Fruit fly (Drosophila melanogaster) whole organism, embryonic: ENCODE data around the gene CG15199.
A peak's percentile ranks its signal among the peaks of the same experiment; 100 is the strongest.

Experiments used
- Adf1 ChIP-seq: fragments of 200-800 bp; sonication (Bioruptor generic); IDR thresholded peaks from 2 replicates; pipeline ENCODE4 v1.3.6; 2022; ENCODE audit warnings: missing biosample characterization, missing genetic modification characterization
- Asciz ChIP-seq: fragments of 200-800 bp; sonication (Bioruptor generic); optimal IDR thresholded peaks from 2 replicates; lab custom pipeline; 2017; ENCODE audit warnings: missing biosample characterization, mild to moderate bottlenecking, missing genetic modification characterization, missing genetic modification reagents
- CG10366 ChIP-seq: fragments of 200-800 bp; sonication (Bioruptor generic); IDR thresholded peaks from 2 replicates; pipeline ENCODE4 v1.3.6; 2022; ENCODE audit warnings: missing biosample characterization, missing genetic modification characterization
- CG10959 ChIP-seq: fragments of 200-800 bp; sonication (Bioruptor generic); IDR thresholded peaks from 2 replicates; pipeline ENCODE4 v1.3.6; 2022; ENCODE audit warnings: missing biosample characterization, missing genetic modification characterization
- CG13123 ChIP-seq: fragments of 200-800 bp; sonication (Bioruptor generic); optimal IDR thresholded peaks from 2 replicates; lab custom pipeline; 2016; ENCODE audit warnings: missing biosample characterization, missing genetic modification characterization
- CG13287 ChIP-seq: fragments of 200-800 bp; sonication (Bioruptor generic); IDR thresholded peaks from 2 replicates; pipeline ENCODE4 v1.3.6; 2022; ENCODE audit warnings: missing biosample characterization, missing genetic modification characterization; ENCODE audit not compliant: partially characterized antibody
- CG13296 ChIP-seq: fragments of 200-800 bp; sonication (Bioruptor generic); optimal IDR thresholded peaks from 3 replicates; lab custom pipeline; 2018; ENCODE audit warnings: missing biosample characterization, mild to moderate bottlenecking, missing genetic modification characterization
- CG15011 ChIP-seq: fragments of 200-800 bp; sonication (Bioruptor generic); optimal IDR thresholded peaks from 3 replicates; lab custom pipeline; 2018; ENCODE audit warnings: missing biosample characterization, mild to moderate bottlenecking, missing genetic modification characterization
- CG15696 ChIP-seq: fragments of 200-800 bp; sonication (Bioruptor generic); optimal IDR thresholded peaks from 2 replicates; lab custom pipeline; 2019; ENCODE audit warnings: missing biosample characterization, mild to moderate bottlenecking, missing genetic modification characterization, moderate library complexity
- CG17186 ChIP-seq: fragments of 200-800 bp; sonication (Bioruptor generic); optimal IDR thresholded peaks from 3 replicates; lab custom pipeline; 2017; ENCODE audit warnings: missing biosample characterization, missing genetic modification reagents, missing genetic modification characterization
- CG17385 ChIP-seq: fragments of 200-800 bp; sonication (Bioruptor generic); optimal IDR thresholded peaks from 3 replicates; lab custom pipeline; 2018; ENCODE audit warnings: missing biosample characterization, mild to moderate bottlenecking, missing genetic modification characterization
- CG3163 ChIP-seq: fragments of 200-800 bp; sonication (Bioruptor generic); optimal IDR thresholded peaks from 3 replicates; lab custom pipeline; 2016; ENCODE audit warnings: missing biosample characterization, missing genetic modification characterization
- CG3838 ChIP-seq: fragments of 200-800 bp; sonication (Bioruptor generic); optimal IDR thresholded peaks from 3 replicates; lab custom pipeline; 2016; ENCODE audit warnings: missing biosample characterization, missing genetic modification characterization
- CG42726 ChIP-seq: fragments of 200-800 bp; sonication (Bioruptor generic); IDR thresholded peaks from 2 replicates; pipeline ENCODE4 v1.3.6; 2022; ENCODE audit warnings: missing biosample characterization, missing genetic modification characterization; ENCODE audit not compliant: partially characterized antibody
- CG4282 ChIP-seq: fragments of 200-800 bp; sonication (Bioruptor generic); optimal IDR thresholded peaks from 2 replicates; lab custom pipeline; 2016; ENCODE audit warnings: missing biosample characterization, missing genetic modification characterization
- CG4328 ChIP-seq: fragments of 200-800 bp; sonication (Bioruptor generic); optimal IDR thresholded peaks from 3 replicates; lab custom pipeline; 2017; ENCODE audit warnings: missing biosample characterization, missing genetic modification reagents, missing genetic modification characterization
- CG4617 ChIP-seq: fragments of 200-800 bp; sonication (Bioruptor generic); optimal IDR thresholded peaks from 3 replicates; lab custom pipeline; 2016; ENCODE audit warnings: missing biosample characterization, missing genetic modification characterization, borderline replicate concordance
- CG4707 ChIP-seq: fragments of 200-800 bp; sonication (Bioruptor generic); optimal IDR thresholded peaks from 2 replicates; lab custom pipeline; 2018; ENCODE audit warnings: missing biosample characterization, mild to moderate bottlenecking, missing genetic modification characterization, moderate library complexity
- CG6254 ChIP-seq: fragments of 200-800 bp; sonication (Bioruptor generic); optimal IDR thresholded peaks from 3 replicates; lab custom pipeline; 2017; ENCODE audit warnings: mild to moderate bottlenecking, missing biosample characterization, missing genetic modification reagents, missing genetic modification characterization
- CG6813 ChIP-seq: fragments of 200-800 bp; sonication (Bioruptor generic); optimal IDR thresholded peaks from 2 replicates; lab custom pipeline; 2017; ENCODE audit warnings: missing biosample characterization, missing genetic modification characterization, mild to moderate bottlenecking, moderate library complexity, missing genetic modification reagents
- CG9876 ChIP-seq: fragments of 200-800 bp; sonication (Bioruptor generic); optimal IDR thresholded peaks from 2 replicates; lab custom pipeline; 2016; ENCODE audit warnings: missing biosample characterization, missing genetic modification characterization
- CHES-1-like ChIP-seq: fragments of 200-800 bp; sonication (Bioruptor generic); optimal IDR thresholded peaks from 2 replicates; lab custom pipeline; 2016; ENCODE audit warnings: missing biosample characterization, missing genetic modification characterization
- CkIIα-i1 ChIP-seq: fragments of 200-800 bp; sonication (Bioruptor generic); IDR thresholded peaks from 2 replicates; pipeline ENCODE4 v1.3.6; 2022; ENCODE audit warnings: missing biosample characterization, missing genetic modification characterization
- Dref ChIP-seq: fragments of 200-800 bp; sonication (Bioruptor generic); IDR thresholded peaks from 2 replicates; pipeline ENCODE4 v1.3.6; 2022; ENCODE audit warnings: missing biosample characterization, missing genetic modification characterization
- Elba2 ChIP-seq: fragments of 200-800 bp; sonication (Bioruptor generic); optimal IDR thresholded peaks from 3 replicates; lab custom pipeline; 2016; ENCODE audit warnings: missing biosample characterization, missing genetic modification characterization
- HLHmδ ChIP-seq: fragments of 200-800 bp; sonication (Bioruptor generic); optimal IDR thresholded peaks from 2 replicates; lab custom pipeline; 2018; ENCODE audit warnings: missing biosample characterization, mild to moderate bottlenecking, missing genetic modification characterization, moderate library complexity
- Hr51 ChIP-seq, 2 experiments: fragments of 200-800 bp; sonication (Bioruptor generic); optimal IDR thresholded peaks; 2 replicates in 1 of 2; 3 replicates in 1 of 2; lab custom pipeline; 2016 to 2018; ENCODE audit warnings: missing biosample characterization in 2 of 2, missing genetic modification characterization in 2 of 2, mild to moderate bottlenecking in 1 of 2, moderate library complexity in 1 of 2
- MESR4 ChIP-seq: fragments of 200-800 bp; sonication (Bioruptor generic); optimal IDR thresholded peaks from 2 replicates; lab custom pipeline; 2018; ENCODE audit warnings: missing biosample characterization, mild to moderate bottlenecking, missing genetic modification characterization, moderate library complexity
- Myb ChIP-seq: fragments of 200-800 bp; sonication (Bioruptor generic); optimal IDR thresholded peaks from 2 replicates; lab custom pipeline; 2016; ENCODE audit warnings: missing biosample characterization, missing genetic modification characterization
- NC2α ChIP-seq: fragments of 200-800 bp; sonication (Bioruptor generic); optimal IDR thresholded peaks from 2 replicates; lab custom pipeline; 2016; ENCODE audit warnings: missing biosample characterization, missing genetic modification characterization
- NC2β ChIP-seq: fragments of 200-800 bp; sonication (Bioruptor generic); optimal IDR thresholded peaks from 2 replicates; lab custom pipeline; 2016; ENCODE audit warnings: missing biosample characterization, missing genetic modification characterization
- Oli ChIP-seq: fragments of 200-800 bp; sonication (Bioruptor generic); optimal IDR thresholded peaks from 2 replicates; lab custom pipeline; 2018; ENCODE audit warnings: missing biosample characterization, mild to moderate bottlenecking, missing genetic modification characterization, moderate library complexity
- Six4 ChIP-seq: fragments of 200-800 bp; sonication (Bioruptor generic); optimal IDR thresholded peaks from 2 replicates; lab custom pipeline; 2016; ENCODE audit warnings: missing biosample characterization, missing genetic modification characterization
- Sox102F ChIP-seq: fragments of 200-800 bp; sonication (Bioruptor generic); optimal IDR thresholded peaks from 2 replicates; lab custom pipeline; 2018; ENCODE audit warnings: missing biosample characterization, mild to moderate bottlenecking, missing genetic modification characterization, moderate library complexity
- Ssrp ChIP-seq: fragments of 200-800 bp; sonication (Bioruptor generic); optimal IDR thresholded peaks from 2 replicates; lab custom pipeline; 2018; ENCODE audit warnings: missing biosample characterization, mild to moderate bottlenecking, missing genetic modification characterization, moderate library complexity
- al ChIP-seq: fragments of 200-800 bp; sonication (Bioruptor generic); IDR thresholded peaks from 2 replicates; pipeline ENCODE4 v1.3.6; 2022; ENCODE audit warnings: missing biosample characterization, missing genetic modification characterization
- ara ChIP-seq: fragments of 200-800 bp; sonication (Bioruptor generic); IDR thresholded peaks from 2 replicates; pipeline ENCODE4 v1.3.6; 2022; ENCODE audit warnings: missing biosample characterization, missing genetic modification characterization
- cg ChIP-seq: fragments of 200-800 bp; sonication (Bioruptor generic); optimal IDR thresholded peaks from 3 replicates; lab custom pipeline; 2019; ENCODE audit warnings: missing biosample characterization, mild to moderate bottlenecking, missing genetic modification characterization, moderate library complexity
- ems ChIP-seq: fragments of 200-800 bp; sonication (Bioruptor generic); optimal IDR thresholded peaks from 3 replicates; lab custom pipeline; 2016; ENCODE audit warnings: missing biosample characterization, missing genetic modification characterization
- exex ChIP-seq: fragments of 200-800 bp; sonication (Bioruptor generic); optimal IDR thresholded peaks from 4 replicates; lab custom pipeline; 2018; ENCODE audit warnings: missing biosample characterization, mild to moderate bottlenecking, missing genetic modification characterization, moderate library complexity
- fd64A ChIP-seq: fragments of 200-800 bp; sonication (Bioruptor generic); optimal IDR thresholded peaks from 3 replicates; lab custom pipeline; 2018; ENCODE audit warnings: missing biosample characterization, mild to moderate bottlenecking, missing genetic modification characterization
- luna ChIP-seq: fragments of 200-800 bp; sonication (Bioruptor generic); optimal IDR thresholded peaks from 2 replicates; lab custom pipeline; 2016; ENCODE audit warnings: missing biosample characterization, missing genetic modification characterization
- pum ChIP-seq: fragments of 200-800 bp; sonication (Bioruptor generic); optimal IDR thresholded peaks from 2 replicates; lab custom pipeline; 2016; ENCODE audit warnings: missing biosample characterization, missing genetic modification characterization
- pzg ChIP-seq: fragments of 200-800 bp; sonication (Bioruptor generic); optimal IDR thresholded peaks from 3 replicates; lab custom pipeline; 2018; ENCODE audit warnings: missing biosample characterization, mild to moderate bottlenecking, missing genetic modification characterization, moderate library complexity
- sens-2 ChIP-seq: fragments of 200-800 bp; sonication (Bioruptor generic); IDR thresholded peaks from 2 replicates; pipeline ENCODE4 v1.3.6; 2022; ENCODE audit warnings: missing biosample characterization, missing genetic modification characterization
- sim ChIP-seq: fragments of 200-800 bp; sonication (Bioruptor generic); IDR thresholded peaks from 2 replicates; pipeline ENCODE4 v1.3.6; 2022; ENCODE audit warnings: missing biosample characterization, missing genetic modification characterization
- stc ChIP-seq: fragments of 200-800 bp; sonication (Bioruptor generic); IDR thresholded peaks from 2 replicates; pipeline ENCODE4 v1.3.6; 2022; ENCODE audit warnings: missing biosample characterization, missing genetic modification characterization
- tap ChIP-seq: fragments of 200-800 bp; optimal IDR thresholded peaks from 3 replicates; lab custom pipeline; 2019; ENCODE audit warnings: missing biosample characterization, mild to moderate bottlenecking, missing genetic modification characterization, moderate library complexity
- twi ChIP-seq: fragments of 200-800 bp; optimal IDR thresholded peaks from 2 replicates; lab custom pipeline; 2019; ENCODE audit warnings: missing biosample characterization, mild to moderate bottlenecking, missing genetic modification characterization, moderate library complexity
- usp ChIP-seq: fragments of >200 bp; optimal IDR thresholded peaks from 2 replicates; lab custom pipeline; 2017; ENCODE audit warnings: missing biosample characterization, missing genetic modification characterization
- yki ChIP-seq: fragments of >200 bp; optimal IDR thresholded peaks from 3 replicates; lab custom pipeline; 2018

CG15199 gene

dm6 chrX:11124126-11124748 is 17.4 kb downstream of the CG15199 start, which contains the start of gene CG11122:
Gene CG11122, minus strand, starts transcription at chrX:11124726.
- TF ChIP-seq CG6813 (GFP tag; lab: Kevin White, UChicago) (no peak), CG17186 (no peak), Ssrp (tag; lab: Kevin White, UChicago) (no peak), CG10959 (GFP tag; lab: Robert Waterston, UW) (no peak), NC2β (no peak), usp (no peak), ara (GFP tag; lab: Robert Waterston, UW) (no peak), CG6254 (GFP tag; lab: Kevin White, UChicago) (no peak), Oli (tag; lab: Kevin White, UChicago) (no peak), Dref (GFP tag; lab: Robert Waterston, UW) (peak; percentile 69), yki (no peak), CG4707 (GFP tag; lab: Kevin White, UChicago) (no peak), CG3838 (GFP tag; lab: Kevin White, UChicago) (no peak), sens-2 (GFP tag; lab: Robert Waterston, UW) (no peak), CG4328 (GFP tag; lab: Kevin White, UChicago) (no peak), sim (GFP tag; lab: Robert Waterston, UW) (no peak), Six4 (GFP tag; lab: Kevin White, UChicago) (no peak), pzg (GFP tag; lab: Kevin White, UChicago) (no peak), Elba2 (GFP tag; lab: Kevin White, UChicago) (peak; percentile 84), pum (GFP tag; lab: Kevin White, UChicago) (no peak), ems (GFP tag; lab: Kevin White, UChicago) (no peak), MESR4 (peak; percentile 49), CG42726 (GFP tag; lab: Robert Waterston, UW) (no peak), CG13296 (GFP tag; lab: Kevin White, UChicago) (no peak), CG13287 (GFP tag; lab: Robert Waterston, UW) (no peak), CG4282 (GFP tag; lab: Kevin White, UChicago) (no peak), cg (GFP tag; lab: Kevin White, UChicago) (peak; percentile 66), CkIIα-i1 (GFP tag; lab: Robert Waterston, UW) (no peak), NC2α (GFP tag; lab: Kevin White, UChicago) (no peak), Sox102F (GFP tag; lab: Kevin White, UChicago) (no peak), al (GFP tag; lab: Robert Waterston, UW) (no peak), twi (tag; lab: Kevin White, UChicago) (no peak), Hr51 (GFP tag; optimal IDR thresholded peaks at IDR 0.05; lab: Kevin White, UChicago) (no peak), CG10366 (GFP tag; lab: Robert Waterston, UW) (no peak), CG15696 (tag; lab: Kevin White, UChicago) (no peak), CG4617 (no peak), stc (GFP tag; lab: Robert Waterston, UW) (no peak), CG17385 (no peak), CG15011 (GFP tag; lab: Kevin White, UChicago) (no peak), CG9876 (GFP tag; lab: Kevin White, UChicago) (no peak), Myb (no peak), CHES-1-like (GFP tag; lab: Kevin White, UChicago) (no peak), fd64A (GFP tag; lab: Kevin White, UChicago) (no peak), Adf1 (peak; percentile 10; the same call in 1 of the 2 replicates), CG13123 (no peak), CG3163 (GFP tag; lab: Kevin White, UChicago) (no peak), luna (GFP tag; lab: Kevin White, UChicago) (no peak), exex (no peak), tap (tag; lab: Kevin White, UChicago) (no peak), HLHmδ (no peak), Asciz (GFP tag; lab: Kevin White, UChicago) (no peak)
